Worm (Caenorhabditis elegans): Measurements from ENCODE around the gene nhr-110.

ce11 chrV:1627269-1627668 lies 3.0 kb upstream of the nhr-110 start:
- TF ChIP-seq nfya-1 (tag; optimal IDR thresholded peaks at IDR 0.05) (peak; percentile 25), pqm-1 (tag; optimal IDR thresholded peaks at IDR 0.05) (no peak), ceh-9 (tag; optimal IDR thresholded peaks at IDR 0.05) (no peak), lin-11 (tag; optimal IDR thresholded peaks at IDR 0.05) (no peak), unc-55 (GFP tag; optimal IDR thresholded peaks at IDR 0.05) (no peak), nhr-232 (tag; optimal IDR thresholded peaks at IDR 0.05) (no peak), lim-6 (tag; optimal IDR thresholded peaks at IDR 0.05) (no peak), nhr-11 (tag; optimal IDR thresholded peaks at IDR 0.05) (no peak), ref-2 (tag; optimal IDR thresholded peaks at IDR 0.05) (no peak), fax-1 (tag; optimal IDR thresholded peaks at IDR 0.05) (no peak), ceh-18 (tag; optimal IDR thresholded peaks at IDR 0.05) (peak; percentile 0), unc-42 (tag; optimal IDR thresholded peaks at IDR 0.05) (no peak), elt-4 (tag; optimal IDR thresholded peaks at IDR 0.05) (no peak), tbx-7 (tag; optimal IDR thresholded peaks at IDR 0.05) (no peak)
